Worm (Caenorhabditis elegans) whole organism, mixed stage, embryonic: ENCODE measurements around the gene F13C5.2.

Experiments used
- M03D4.4 ChIP-seq: sonication (generic microtip); optimal IDR thresholded peaks from 2 replicates; lab custom pipeline; 2017; ENCODE audit warnings: mild to moderate bottlenecking, missing genetic modification characterization, missing compliant biosample characterization
- ces-1 ChIP-seq: fragments of 150-350 bp; optimal IDR thresholded peaks from 2 replicates; lab custom pipeline; 2014; ENCODE audit warnings: missing biosample characterization, missing genetic modification reagents, missing genetic modification characterization
- elt-3 ChIP-seq: fragments of 150-350 bp; optimal IDR thresholded peaks from 2 replicates; lab custom pipeline; 2014; ENCODE audit warnings: missing biosample characterization, missing genetic modification characterization
- flh-1 ChIP-seq: fragments of 200-800 bp; sonication (Bioruptor generic); optimal IDR thresholded peaks from 2 replicates; lab custom pipeline; 2018; ENCODE audit warnings: mild to moderate bottlenecking, missing genetic modification characterization, moderate library complexity, missing compliant biosample characterization
- lin-13 ChIP-seq: fragments of 150-350 bp; optimal IDR thresholded peaks from 2 replicates; lab custom pipeline; 2014; ENCODE audit warnings: missing biosample characterization, missing genetic modification characterization
- lin-32 ChIP-seq: fragments of 200-800 bp; sonication (Bioruptor generic); optimal IDR thresholded peaks from 2 replicates; lab custom pipeline; 2018; ENCODE audit warnings: mild to moderate bottlenecking, missing genetic modification characterization, missing compliant biosample characterization
- mep-1 ChIP-seq: fragments of 150-350 bp; optimal IDR thresholded peaks from 2 replicates; lab custom pipeline; 2017; ENCODE audit warnings: missing biosample characterization, missing genetic modification reagents, missing genetic modification characterization, inconsistent platforms
- nhr-12 ChIP-seq: fragments of 150-350 bp; optimal IDR thresholded peaks from 2 replicates; lab custom pipeline; 2014; ENCODE audit warnings: missing biosample characterization, missing genetic modification characterization
- nhr-237 ChIP-seq: fragments of 150-350 bp; optimal IDR thresholded peaks from 2 replicates; lab custom pipeline; 2014; ENCODE audit warnings: missing biosample characterization, missing genetic modification characterization
- pha-4 ChIP-seq: fragments of 150-350 bp; optimal IDR thresholded peaks from 2 replicates; lab custom pipeline; 2018; ENCODE audit warnings: missing biosample characterization, missing genetic modification reagents, missing genetic modification characterization
- unc-62 ChIP-seq: fragments of 150-350 bp; optimal IDR thresholded peaks from 2 replicates; lab custom pipeline; 2014; ENCODE audit warnings: missing biosample characterization, missing genetic modification reagents, missing genetic modification characterization
- zip-8 ChIP-seq: fragments of 150-350 bp; optimal IDR thresholded peaks from 2 replicates; lab custom pipeline; 2014; ENCODE audit warnings: missing biosample characterization, missing genetic modification characterization
- ztf-11 ChIP-seq: fragments of 150-350 bp; optimal IDR thresholded peaks from 2 replicates; lab custom pipeline; 2014; ENCODE audit warnings: missing biosample characterization, missing genetic modification characterization

DNA sequence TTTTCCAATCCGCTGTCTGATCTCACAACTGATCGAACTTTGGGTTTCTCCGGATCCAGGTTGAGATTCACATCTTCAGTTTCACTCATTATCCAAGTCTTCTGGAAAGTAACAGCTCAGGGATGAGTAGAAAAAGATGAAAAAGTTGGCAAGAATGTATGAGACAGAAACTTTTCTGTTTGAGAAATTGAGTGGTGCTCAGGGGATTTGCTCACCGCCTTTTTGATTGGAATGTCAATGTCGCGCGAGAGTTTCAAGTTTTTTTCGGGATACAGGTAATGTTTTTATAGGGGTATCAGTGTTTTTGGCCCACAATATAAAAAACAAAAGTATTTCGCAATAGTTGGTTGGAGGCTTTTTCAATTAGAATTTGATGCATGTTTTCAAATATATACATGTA is 27.4 kb downstream of the F13C5.2 start, which contains the start of gene unc-96:
- TF ChIP-seq nhr-12 (tag; lab: Kevin White, UChicago), result no peak
- TF ChIP-seq mep-1, result no peak
- no peak for TF ChIP-seq unc-62 (GFP tag; lab: Kevin White, UChicago)
- no peak for TF ChIP-seq ztf-11 (tag; lab: Kevin White, UChicago)
- TF ChIP-seq elt-3 (tag; lab: Kevin White, UChicago), result no peak
- TF ChIP-seq lin-32, result no peak
- no peak for TF ChIP-seq flh-1 (GFP tag; lab: Kevin White, UChicago)
- TF ChIP-seq nhr-237 (tag; lab: Kevin White, UChicago), result no peak
- TF ChIP-seq ces-1 (GFP tag; lab: Kevin White, UChicago), result no peak
- TF ChIP-seq pha-4, result no peak
- no peak for TF ChIP-seq M03D4.4 (tag; lab: Kevin White, UChicago)
- TF ChIP-seq lin-13 (tag; lab: Kevin White, UChicago), result no peak
- no peak for TF ChIP-seq zip-8 (tag; lab: Kevin White, UChicago)
